Fruit fly (Drosophila melanogaster): ENCODE measurements around the gene ninaA.
A peak's percentile ranks its signal among the peaks of the same experiment; 100 is the strongest.

The ninaA gene

dm6 chr2L:871419-871846, 5.7 kb upstream of the ninaA start (continued):
- TF ChIP-seq CG1603 (tag; optimal IDR thresholded peaks at IDR 0.05) (peak; percentile 56), HmgD (GFP tag; optimal IDR thresholded peaks at IDR 0.05) (peak; percentile 51), Pdp1 (GFP tag; optimal IDR thresholded peaks at IDR 0.05) (peak in 1 of 2 experiments; percentile 7), CG2199 (GFP tag; IDR thresholded peaks at IDR 0.05) (peak; percentile 61; the same call in 1 of the 3 replicates), CG2120 (GFP tag; optimal IDR thresholded peaks at IDR 0.05) (peak; percentile 10), CG4854 (GFP tag; optimal IDR thresholded peaks at IDR 0.05) (no peak), CG4820 (GFP tag; optimal IDR thresholded peaks at IDR 0.05) (peak; percentile 17), CG11560 (tag; IDR thresholded peaks at IDR 0.05) (no peak), az2 (GFP tag; optimal IDR thresholded peaks at IDR 0.05) (no peak), Ravus (GFP tag; IDR thresholded peaks at IDR 0.05) (no peak), crc (GFP tag; optimal IDR thresholded peaks at IDR 0.05) (no peak), MTF-1 (GFP tag; optimal IDR thresholded peaks at IDR 0.05; ENCODE audit: borderline replicate concordance) (no peak), Sry-δ (GFP tag; optimal IDR thresholded peaks at IDR 0.05) (peak; percentile 23), sc (optimal IDR thresholded peaks at IDR 0.05) (no peak), sc (GFP tag; optimal IDR thresholded peaks at IDR 0.05) (no peak), Taf1 (GFP tag; IDR thresholded peaks at IDR 0.05) (peak; percentile 30; the same call in 1 of the 2 replicates), al (GFP tag; IDR thresholded peaks at IDR 0.05) (no peak), CG1792 (GFP tag; optimal IDR thresholded peaks at IDR 0.05) (no peak), gro (GFP tag; optimal IDR thresholded peaks at IDR 0.05) (no peak), ranshi (GFP tag; IDR thresholded peaks at IDR 0.05) (0 out of 2 replicates have a peak, but pooled peaks have one; percentile 33), chinmo (GFP tag; IDR thresholded peaks at IDR 0.05; ENCODE audit: partially characterized antibody) (no peak), Dref (GFP tag; IDR thresholded peaks at IDR 0.05) (peak; percentile 29; the same call in 1 of the 2 replicates), Atf3 (GFP tag; optimal IDR thresholded peaks at IDR 0.05) (peak; percentile 30), CG13287 (GFP tag; IDR thresholded peaks at IDR 0.05; ENCODE audit: partially characterized antibody) (no peak), Hsf (GFP tag; optimal IDR thresholded peaks at IDR 0.05) (no peak), CG6272 (GFP tag; IDR thresholded peaks at IDR 0.05) (no peak), CG11456 (GFP tag; IDR thresholded peaks at IDR 0.05) (0 out of 3 replicates have a peak, but pooled peaks have one; percentile 27), mam (GFP tag; optimal IDR thresholded peaks at IDR 0.05) (no peak), pho (GFP tag; optimal IDR thresholded peaks at IDR 0.05) (no peak), GATAe (GFP tag; conservative IDR thresholded peaks at IDR 0.05) (no peak), bsh (GFP tag; optimal IDR thresholded peaks at IDR 0.05) (no peak), CG6254 (GFP tag; optimal IDR thresholded peaks at IDR 0.05) (no peak), sob (GFP tag; IDR thresholded peaks at IDR 0.05) (peak; percentile 50), CG9437 (GFP tag; optimal IDR thresholded peaks at IDR 0.05) (no peak), dpn (GFP tag; optimal IDR thresholded peaks at IDR 0.05) (peak in 1 of 2 experiments; percentile 14), CrebB (tag; optimal IDR thresholded peaks at IDR 0.05) (peak; percentile 54), cg (GFP tag; optimal IDR thresholded peaks at IDR 0.05) (peak; percentile 95), CG1832 (GFP tag; optimal IDR thresholded peaks at IDR 0.05) (peak; percentile 38), unc-4 (GFP tag; IDR thresholded peaks at IDR 0.05; ENCODE audit: partially characterized antibody) (no peak), tx (GFP tag; optimal IDR thresholded peaks at IDR 0.05) (no peak), CG2889 (GFP tag; IDR thresholded peaks at IDR 0.05) (no peak), Sox102F (GFP tag; optimal IDR thresholded peaks at IDR 0.05) (no peak), pzg (GFP tag; optimal IDR thresholded peaks at IDR 0.05) (peak; percentile 65), Spps (tag; optimal IDR thresholded peaks at IDR 0.05) (no peak), CG4424 (GFP tag; optimal IDR thresholded peaks at IDR 0.05) (no peak), nmo (GFP tag; optimal IDR thresholded peaks at IDR 0.05) (peak; percentile 25), danr (GFP tag; IDR thresholded peaks at IDR 0.05) (no peak), CG14860 (GFP tag; IDR thresholded peaks at IDR 0.05; ENCODE audit: partially characterized antibody) (no peak), sim (GFP tag; IDR thresholded peaks at IDR 0.05) (no peak), CG9932 (GFP tag; IDR thresholded peaks at IDR 0.05) (peak; percentile 39; the same call in 1 of the 2 replicates), CG5953 (GFP tag; IDR thresholded peaks at IDR 0.05) (no peak)

Data from whole organism, embryonic.